Comparison of ENCODE assay signal across 2 fruit fly cellular contexts in the genomic region with DNA sequence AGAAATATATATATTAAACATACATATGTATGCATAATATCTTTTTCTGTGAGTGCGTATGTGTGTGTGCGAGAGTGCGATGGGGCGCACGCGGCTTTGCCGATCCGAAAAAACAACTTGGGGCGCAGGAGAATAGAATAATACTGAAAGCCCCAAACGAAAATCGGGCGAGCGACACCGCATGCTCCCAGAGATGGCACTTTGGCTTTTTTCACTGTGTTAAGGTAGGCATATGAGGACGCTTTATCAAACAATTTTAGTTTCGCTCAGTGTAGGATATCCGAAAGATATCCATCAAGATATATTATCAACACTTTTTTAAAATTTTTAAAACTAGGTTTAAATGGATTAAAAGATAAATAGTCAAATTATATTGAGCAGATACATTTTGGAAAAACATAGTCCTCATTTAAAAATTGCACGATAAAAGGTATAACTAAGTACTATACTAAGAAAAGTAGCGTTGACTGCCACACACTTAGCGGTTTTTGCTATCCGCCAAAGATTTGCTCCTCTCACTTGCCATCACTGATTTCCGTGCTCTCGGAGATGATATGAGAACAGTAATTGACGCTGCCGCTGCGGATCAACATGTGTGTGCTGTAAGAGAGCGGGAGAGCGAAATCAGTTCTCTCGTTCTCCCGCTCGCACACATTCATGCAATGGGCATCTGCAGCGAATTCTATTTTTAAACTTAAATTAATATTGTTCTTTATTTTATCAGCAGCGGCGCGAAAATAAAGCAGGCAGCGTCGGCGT.
TF ChIP-seq lines count a peak whose summit lies in the region.

No protein-coding gene starts in this region.

TF ChIP-seq in whole organism, embryonic, 481 proteins besides CTCF, POLR2A, EP300 and RAD21 (continued from another document and continues in another):
- TF ChIP-seq unpg (GFP tag; optimal IDR thresholded peaks at IDR 0.05; lab: Kevin White, UChicago) (peak; percentile 28), esg (GFP tag; conservative IDR thresholded peaks at IDR 0.05; lab: Robert Waterston, UW) (peak; percentile 38), Dbx (GFP tag; IDR thresholded peaks at IDR 0.05; lab: Robert Waterston, UW) (peak; percentile 71), Sox102F (GFP tag; optimal IDR thresholded peaks at IDR 0.05; lab: Kevin White, UChicago) (peak; percentile 47), tna (GFP tag; IDR thresholded peaks at IDR 0.05; lab: Robert Waterston, UW; ENCODE audit: partially characterized antibody) (peak; percentile 21; the same call in 1 of the 2 replicates), cwo (GFP tag; optimal IDR thresholded peaks at IDR 0.05; lab: Kevin White, UChicago) (peak; percentile 64), Hey (tag; optimal IDR thresholded peaks at IDR 0.05; lab: Kevin White, UChicago) (no peak), tup (GFP tag; optimal IDR thresholded peaks at IDR 0.05; lab: Kevin White, UChicago) (peak; percentile 47), CG14860 (GFP tag; IDR thresholded peaks at IDR 0.05; lab: Robert Waterston, UW; ENCODE audit: partially characterized antibody) (no peak), Hr39 (optimal IDR thresholded peaks at IDR 0.05; lab: Kevin White, UChicago) (no peak), btn (GFP tag; optimal IDR thresholded peaks at IDR 0.05; lab: Kevin White, UChicago) (no peak), CG1792 (GFP tag; optimal IDR thresholded peaks at IDR 0.05; lab: Kevin White, UChicago) (peak; percentile 53), chn (GFP tag; optimal IDR thresholded peaks at IDR 0.05; lab: Kevin White, UChicago) (peak; percentile 63), CG8765 (GFP tag; IDR thresholded peaks at IDR 0.05; lab: Robert Waterston, UW) (no peak), zen2 (GFP tag; IDR thresholded peaks at IDR 0.05; lab: Robert Waterston, UW; ENCODE audit: partially characterized antibody) (no peak; the same call in 2 of the 3 replicates), eve (GFP tag; optimal IDR thresholded peaks at IDR 0.05; lab: Kevin White, UChicago) (peak in 1 of 2 experiments; percentile 88), Mrtf (GFP tag; IDR thresholded peaks at IDR 0.05; lab: Robert Waterston, UW) (no peak), ttk (GFP tag; IDR thresholded peaks at IDR 0.05; lab: Robert Waterston, UW) (peak; percentile 47; the same call in 1 of the 2 replicates), Aef1 (GFP tag; IDR thresholded peaks at IDR 0.05; lab: Robert Waterston, UW) (peak; percentile 33; the same call in 1 of the 3 replicates), CG17385 (GFP tag; optimal IDR thresholded peaks at IDR 0.05; lab: Kevin White, UChicago) (peak; percentile 48), org-1 (GFP tag; optimal IDR thresholded peaks at IDR 0.05; lab: Kevin White, UChicago) (peak; percentile 77), pum (GFP tag; optimal IDR thresholded peaks at IDR 0.05; lab: Kevin White, UChicago) (peak; percentile 46), C15 (GFP tag; IDR thresholded peaks at IDR 0.05; lab: Robert Waterston, UW) (no peak), unc-4 (GFP tag; IDR thresholded peaks at IDR 0.05; lab: Robert Waterston, UW; ENCODE audit: partially characterized antibody) (0 out of 2 replicates have a peak, but pooled peaks have one; percentile 38), Antp (GFP tag; optimal IDR thresholded peaks at IDR 0.05; lab: Kevin White, UChicago) (peak; percentile 51), Fer1 (GFP tag; optimal IDR thresholded peaks at IDR 0.05; lab: Kevin White, UChicago) (peak; percentile 49), CG12071 (GFP tag; optimal IDR thresholded peaks at IDR 0.05; lab: Kevin White, UChicago) (no peak), schlank (tag; optimal IDR thresholded peaks at IDR 0.05; lab: Kevin White, UChicago) (peak; percentile 19), jumu (GFP tag; optimal IDR thresholded peaks at IDR 0.05; lab: Kevin White, UChicago) (peak; percentile 61), CG12155 (GFP tag; optimal IDR thresholded peaks at IDR 0.05; lab: Kevin White, UChicago) (peak; percentile 64), CG1832 (GFP tag; optimal IDR thresholded peaks at IDR 0.05; lab: Kevin White, UChicago) (no peak), CG10267 (tag; optimal IDR thresholded peaks at IDR 0.05; lab: Kevin White, UChicago) (peak; percentile 61), shn (GFP tag; optimal IDR thresholded peaks at IDR 0.05; lab: Kevin White, UChicago) (peak; percentile 80), nom (GFP tag; optimal IDR thresholded peaks at IDR 0.05; lab: Kevin White, UChicago) (no peak), repo (GFP tag; optimal IDR thresholded peaks at IDR 0.05; lab: Kevin White, UChicago) (no peak), CG10462 (GFP tag; optimal IDR thresholded peaks at IDR 0.05; lab: Kevin White, UChicago) (peak; percentile 46), CG14710 (tag; optimal IDR thresholded peaks at IDR 0.05; lab: Kevin White, UChicago) (peak; percentile 62), CG42726 (GFP tag; IDR thresholded peaks at IDR 0.05; lab: Robert Waterston, UW; ENCODE audit: partially characterized antibody) (no peak), CG11696 (GFP tag; IDR thresholded peaks at IDR 0.05; lab: Robert Waterston, UW) (no peak), Gug (GFP tag; IDR thresholded peaks at IDR 0.05; lab: Robert Waterston, UW) (peak; percentile 35; the same call in 1 of the 4 replicates), Nf-YB (GFP tag; optimal IDR thresholded peaks at IDR 0.05; lab: Kevin White, UChicago) (peak; percentile 44), Hmr (GFP tag; optimal IDR thresholded peaks at IDR 0.05; lab: Kevin White, UChicago) (peak; percentile 73), bbx (GFP tag; IDR thresholded peaks at IDR 0.05; lab: Robert Waterston, UW; ENCODE audit: partially characterized antibody) (no peak), insv (GFP tag; optimal IDR thresholded peaks at IDR 0.05; lab: Kevin White, UChicago) (peak in 1 of 2 experiments; percentile 45), CG12769 (tag; optimal IDR thresholded peaks at IDR 0.05; lab: Kevin White, UChicago) (peak; percentile 9), gcm2 (GFP tag; optimal IDR thresholded peaks at IDR 0.05; lab: Kevin White, UChicago) (peak; percentile 53), CG6175 (GFP tag; IDR thresholded peaks at IDR 0.05; lab: Robert Waterston, UW) (no peak), CG17361 (GFP tag; IDR thresholded peaks at IDR 0.05; lab: Robert Waterston, UW) (peak; percentile 83), Meics (GFP tag; optimal IDR thresholded peaks at IDR 0.05; lab: Kevin White, UChicago) (peak; percentile 75), dati (GFP tag; IDR thresholded peaks at IDR 0.05; lab: Robert Waterston, UW) (no peak), CG11504 (tag; optimal IDR thresholded peaks at IDR 0.05; lab: Kevin White, UChicago) (peak; percentile 70), ham (GFP tag; IDR thresholded peaks at IDR 0.05; lab: Robert Waterston, UW) (no peak), MTF-1 (GFP tag; optimal IDR thresholded peaks at IDR 0.05; lab: Kevin White, UChicago; ENCODE audit: borderline replicate concordance) (no peak), CG3995 (GFP tag; optimal IDR thresholded peaks at IDR 0.05; lab: Kevin White, UChicago) (peak; percentile 34), lbe (GFP tag; optimal IDR thresholded peaks at IDR 0.05; lab: Kevin White, UChicago) (peak; percentile 3), B-H2 (GFP tag; optimal IDR thresholded peaks at IDR 0.05; lab: Kevin White, UChicago) (peak; percentile 31), Atf3 (GFP tag; optimal IDR thresholded peaks at IDR 0.05; lab: Kevin White, UChicago) (peak; percentile 54), Dip2 (GFP tag; IDR thresholded peaks at IDR 0.05; lab: Robert Waterston, UW) (no peak), CG11093 (GFP tag; IDR thresholded peaks at IDR 0.05; lab: Robert Waterston, UW) (no peak)

TF ChIP-seq in whole organism, prepupa, 60 proteins besides CTCF, POLR2A, EP300 and RAD21 (continued from another document):
- TF ChIP-seq CG16779 (tag; optimal IDR thresholded peaks at IDR 0.05; lab: Kevin White, UChicago) (peak; percentile 37), spab (GFP tag; optimal IDR thresholded peaks at IDR 0.05; lab: Kevin White, UChicago) (peak; percentile 56), CG11902 (GFP tag; optimal IDR thresholded peaks at IDR 0.05; lab: Kevin White, UChicago) (peak; percentile 14), esn (GFP tag; optimal IDR thresholded peaks at IDR 0.05; lab: Kevin White, UChicago) (peak; percentile 82), vri (GFP tag; optimal IDR thresholded peaks at IDR 0.05; lab: Kevin White, UChicago) (no peak), salr (GFP tag; optimal IDR thresholded peaks at IDR 0.05; lab: Kevin White, UChicago) (peak in 1 of 2 experiments; percentile 69), fd59A (GFP tag; optimal IDR thresholded peaks at IDR 0.05; lab: Kevin White, UChicago) (peak; percentile 51), CG1621 (tag; optimal IDR thresholded peaks at IDR 0.05; lab: Kevin White, UChicago) (no peak), CG10669 (GFP tag; optimal IDR thresholded peaks at IDR 0.05; lab: Kevin White, UChicago) (peak; percentile 64), CG3919 (GFP tag; optimal IDR thresholded peaks at IDR 0.05; lab: Kevin White, UChicago) (peak; percentile 62), CG15336 (GFP tag; IDR thresholded peaks at IDR 0.05; lab: Robert Waterston, UW) (no peak; the same call in 1 of the 2 replicates), CG6808 (GFP tag; optimal IDR thresholded peaks at IDR 0.05; lab: Kevin White, UChicago) (peak; percentile 43), pdm3 (GFP tag; optimal IDR thresholded peaks at IDR 0.05; lab: Kevin White, UChicago) (peak; percentile 73), Eip93F (GFP tag; optimal IDR thresholded peaks at IDR 0.05; lab: Kevin White, UChicago) (peak; percentile 9)
